Worm (Caenorhabditis elegans) whole organism, L2 larva: ENCODE data around the gene gcy-6.

Experiments used
- aly-2 ChIP-seq: fragments of 150-350 bp; optimal IDR thresholded peaks from 2 replicates; lab custom pipeline; 2014; ENCODE audit warnings: missing biosample characterization, missing genetic modification characterization
- lin-39 ChIP-seq: fragments of 150-350 bp; optimal IDR thresholded peaks from 2 replicates; lab custom pipeline; 2014; ENCODE audit warnings: missing biosample characterization, missing genetic modification reagents, missing genetic modification characterization
- peb-1 ChIP-seq: fragments of 150-350 bp; optimal IDR thresholded peaks from 2 replicates; lab custom pipeline; 2014; ENCODE audit warnings: missing biosample characterization, missing genetic modification characterization
- unc-39 ChIP-seq: fragments of 150-350 bp; optimal IDR thresholded peaks from 2 replicates; lab custom pipeline; 2014; ENCODE audit warnings: missing biosample characterization, missing genetic modification characterization

DNA sequence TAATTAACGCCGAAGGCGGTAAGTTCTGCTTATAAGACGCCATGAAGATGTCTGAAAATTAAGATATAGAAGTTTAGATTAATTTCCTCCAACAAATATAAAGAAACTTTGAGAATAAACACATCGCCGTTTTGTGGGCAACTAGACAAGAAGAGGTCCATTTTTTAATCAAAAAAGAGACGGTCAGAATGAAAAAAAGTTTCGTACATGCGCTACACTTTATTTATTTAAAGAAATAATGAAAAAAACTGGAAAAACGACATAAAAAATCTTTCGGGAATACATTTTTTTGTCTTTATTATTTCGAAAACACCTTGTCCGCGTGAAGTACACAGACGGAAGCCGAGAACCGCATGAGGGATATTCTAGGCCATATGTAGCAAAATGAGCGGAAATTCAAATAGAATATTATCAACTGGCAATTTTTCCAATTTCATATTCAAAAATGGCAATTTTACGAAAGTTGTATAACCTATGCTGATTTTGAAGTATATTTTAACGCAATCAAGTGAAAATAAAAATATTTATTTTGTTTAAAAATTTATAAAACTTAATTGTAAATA is 42.0 kb upstream of the gcy-6 start, which contains the start of gene sluh-7:
- TF ChIP-seq peb-1 (tag; lab: Kevin White, UChicago) (no peak), unc-39 (tag; lab: Kevin White, UChicago) (no peak), aly-2 (tag; lab: Kevin White, UChicago) (no peak), lin-39 (tag; lab: Kevin White, UChicago) (no peak)
